Fruit fly (Drosophila melanogaster) whole organism, embryonic: Measurements from ENCODE around the gene unk.
A peak's percentile ranks its signal among the peaks of the same experiment; 100 is the strongest.

ENCODE experiments used
- Atf3 ChIP-seq: fragments of 200-800 bp; sonication (Bioruptor generic); optimal IDR thresholded peaks from 3 replicates; lab custom pipeline; 2016; ENCODE audit warnings: missing biosample characterization, missing genetic modification characterization
- CG11560 ChIP-seq: fragments of 200-800 bp; sonication (Bioruptor generic); IDR thresholded peaks from 3 replicates; pipeline ENCODE4 v1.3.6; 2022; ENCODE audit warnings: missing biosample characterization, missing genetic modification characterization
- CG12104 ChIP-seq: fragments of 200-800 bp; sonication (Bioruptor generic); optimal IDR thresholded peaks from 3 replicates; lab custom pipeline; 2016; ENCODE audit warnings: missing biosample characterization, missing genetic modification characterization
- CG12155 ChIP-seq: fragments of 200-800 bp; sonication (Bioruptor generic); optimal IDR thresholded peaks from 3 replicates; lab custom pipeline; 2016; ENCODE audit warnings: missing biosample characterization, missing genetic modification characterization
- CG12219 ChIP-seq: fragments of 200-800 bp; sonication (Bioruptor generic); optimal IDR thresholded peaks from 3 replicates; lab custom pipeline; 2018; ENCODE audit warnings: missing biosample characterization, mild to moderate bottlenecking, missing genetic modification characterization
- CG12659 ChIP-seq: fragments of 200-800 bp; sonication (Bioruptor generic); optimal IDR thresholded peaks from 3 replicates; lab custom pipeline; 2017; ENCODE audit warnings: mild to moderate bottlenecking, missing biosample characterization, missing genetic modification reagents, missing genetic modification characterization
- CG13123 ChIP-seq: fragments of 200-800 bp; sonication (Bioruptor generic); optimal IDR thresholded peaks from 2 replicates; lab custom pipeline; 2016; ENCODE audit warnings: missing biosample characterization, missing genetic modification characterization
- CG14710 ChIP-seq: fragments of 200-800 bp; sonication (Bioruptor generic); optimal IDR thresholded peaks from 3 replicates; lab custom pipeline; 2019; ENCODE audit warnings: missing biosample characterization, mild to moderate bottlenecking, missing genetic modification characterization, moderate library complexity
- CG1832 ChIP-seq: fragments of 200-800 bp; sonication (Bioruptor generic); optimal IDR thresholded peaks from 2 replicates; lab custom pipeline; 2017; ENCODE audit warnings: missing biosample characterization, mild to moderate bottlenecking, missing genetic modification characterization, inconsistent platforms
- CG2889 ChIP-seq: fragments of 200-800 bp; sonication (Bioruptor generic); IDR thresholded peaks from 3 replicates; pipeline ENCODE4 v1.3.6; 2022; ENCODE audit warnings: missing biosample characterization, missing genetic modification characterization
- CG3065 ChIP-seq: fragments of 200-800 bp; sonication (Bioruptor generic); optimal IDR thresholded peaks from 2 replicates; lab custom pipeline; 2016; ENCODE audit warnings: missing biosample characterization, missing genetic modification characterization
- CG3407 ChIP-seq: fragments of 200-800 bp; sonication (Bioruptor generic); optimal IDR thresholded peaks from 2 replicates; lab custom pipeline; 2018; ENCODE audit warnings: missing biosample characterization, mild to moderate bottlenecking, missing genetic modification characterization
- CG4707 ChIP-seq: fragments of 200-800 bp; sonication (Bioruptor generic); optimal IDR thresholded peaks from 2 replicates; lab custom pipeline; 2018; ENCODE audit warnings: missing biosample characterization, mild to moderate bottlenecking, missing genetic modification characterization, moderate library complexity
- CG4730 ChIP-seq: fragments of 200-800 bp; sonication (Bioruptor generic); IDR thresholded peaks from 2 replicates; pipeline ENCODE4 v1.3.6; 2022; ENCODE audit warnings: missing biosample characterization, missing genetic modification characterization
- CG7556 ChIP-seq: fragments of 200-800 bp; sonication (Bioruptor generic); optimal IDR thresholded peaks from 2 replicates; lab custom pipeline; 2017; ENCODE audit warnings: missing biosample characterization, mild to moderate bottlenecking, missing genetic modification characterization
- CG8388 ChIP-seq: fragments of 200-800 bp; sonication (Bioruptor generic); optimal IDR thresholded peaks from 2 replicates; lab custom pipeline; 2019; ENCODE audit warnings: missing biosample characterization, mild to moderate bottlenecking, missing genetic modification characterization, moderate library complexity
- CG8478 ChIP-seq: fragments of >200 bp; optimal IDR thresholded peaks from 2 replicates; lab custom pipeline; 2018
- CG9437 ChIP-seq: fragments of 200-800 bp; sonication (Bioruptor generic); optimal IDR thresholded peaks from 2 replicates; lab custom pipeline; 2018; ENCODE audit warnings: missing biosample characterization, mild to moderate bottlenecking, missing genetic modification characterization
- CHES-1-like ChIP-seq: fragments of 200-800 bp; sonication (Bioruptor generic); optimal IDR thresholded peaks from 2 replicates; lab custom pipeline; 2016; ENCODE audit warnings: missing biosample characterization, missing genetic modification characterization
- CoRest ChIP-seq: fragments of 200-800 bp; sonication (Bioruptor generic); optimal IDR thresholded peaks from 3 replicates; lab custom pipeline; 2018; ENCODE audit warnings: missing biosample characterization, mild to moderate bottlenecking, missing genetic modification characterization, moderate library complexity
- D ChIP-seq, 2 experiments: fragments of 200-800 bp in 1 of 2; fragments of >200 bp in 1 of 2; sonication (Bioruptor generic) in 1 of 2; optimal IDR thresholded peaks; 2 replicates in 1 of 2; 3 replicates in 1 of 2; lab custom pipeline; 2017; ENCODE audit warnings: mild to moderate bottlenecking in 1 of 2, missing biosample characterization in 1 of 2, missing genetic modification characterization in 1 of 2, missing genetic modification reagents in 1 of 2
- Doc3 ChIP-seq: fragments of 200-800 bp; sonication (Bioruptor generic); IDR thresholded peaks from 3 replicates; pipeline ENCODE4 v1.3.6; 2022; ENCODE audit warnings: missing biosample characterization, missing genetic modification characterization; ENCODE audit not compliant: partially characterized antibody
- Dref ChIP-seq: fragments of 200-800 bp; sonication (Bioruptor generic); IDR thresholded peaks from 2 replicates; pipeline ENCODE4 v1.3.6; 2022; ENCODE audit warnings: missing biosample characterization, missing genetic modification characterization
- Eip74EF ChIP-seq, 2 experiments: fragments of 200-800 bp in 1 of 2; fragments of >200 bp in 1 of 2; sonication (Bioruptor generic) in 1 of 2; optimal IDR thresholded peaks; 2 replicates each; lab custom pipeline; 2017 to 2019; ENCODE audit warnings: missing biosample characterization in 2 of 2, missing genetic modification characterization in 2 of 2, mild to moderate bottlenecking in 1 of 2, moderate library complexity in 1 of 2
- Elba2 ChIP-seq: fragments of 200-800 bp; sonication (Bioruptor generic); optimal IDR thresholded peaks from 3 replicates; lab custom pipeline; 2016; ENCODE audit warnings: missing biosample characterization, missing genetic modification characterization
- Gug ChIP-seq: fragments of 200-800 bp; sonication (Bioruptor generic); IDR thresholded peaks from 4 replicates; pipeline ENCODE4 v1.3.6; 2022; ENCODE audit warnings: missing biosample characterization, missing genetic modification characterization
- HHEX ChIP-seq: fragments of 200-800 bp; sonication (Bioruptor generic); optimal IDR thresholded peaks from 3 replicates; lab custom pipeline; 2017; ENCODE audit warnings: missing biosample characterization, mild to moderate bottlenecking, missing genetic modification characterization, missing genetic modification reagents
- MBD-R2 ChIP-seq: fragments of 200-800 bp; sonication (Bioruptor generic); IDR thresholded peaks from 2 replicates; pipeline ENCODE4 v1.3.6; 2022; ENCODE audit warnings: missing biosample characterization, missing genetic modification characterization
- MESR4 ChIP-seq: fragments of 200-800 bp; sonication (Bioruptor generic); optimal IDR thresholded peaks from 2 replicates; lab custom pipeline; 2018; ENCODE audit warnings: missing biosample characterization, mild to moderate bottlenecking, missing genetic modification characterization, moderate library complexity
- Max ChIP-seq: fragments of 200-800 bp; sonication (Bioruptor generic); optimal IDR thresholded peaks from 2 replicates; lab custom pipeline; 2016; ENCODE audit warnings: missing biosample characterization, mild to moderate bottlenecking, missing genetic modification characterization
- NFAT ChIP-seq: fragments of 200-800 bp; sonication (Bioruptor generic); IDR thresholded peaks from 2 replicates; pipeline ENCODE4 v1.3.6; 2022; ENCODE audit warnings: missing biosample characterization, missing genetic modification characterization
- Stat92E ChIP-seq, 3 experiments: fragments of >200 bp in 2 of 3; fragments of 200-800 bp in 1 of 3; sonication (Bioruptor generic) in 1 of 3; optimal IDR thresholded peaks; 2 replicates each; lab custom pipeline; 2017 to 2019; ENCODE audit warnings: missing biosample characterization in 3 of 3, missing genetic modification characterization in 3 of 3, mild to moderate bottlenecking in 1 of 3, moderate library complexity in 1 of 3
- Trl ChIP-seq, 3 experiments: fragments of >200 bp in 2 of 3; fragments of 200-800 bp in 1 of 3; sonication (Bioruptor generic) in 1 of 3; optimal IDR thresholded peaks; 2 replicates in 1 of 3; 3 replicates in 2 of 3; lab custom pipeline; 2016 to 2017; ENCODE audit warnings: missing biosample characterization in 1 of 3, missing genetic modification characterization in 1 of 3
- Vsx1 ChIP-seq: fragments of 200-800 bp; sonication (Bioruptor generic); optimal IDR thresholded peaks from 2 replicates; lab custom pipeline; 2017; ENCODE audit warnings: missing biosample characterization, mild to moderate bottlenecking, missing genetic modification characterization, missing genetic modification reagents
- ac ChIP-seq: fragments of 200-800 bp; sonication (Bioruptor generic); optimal IDR thresholded peaks from 3 replicates; lab custom pipeline; 2017; ENCODE audit warnings: missing biosample characterization, mild to moderate bottlenecking, missing genetic modification characterization
- chn ChIP-seq: fragments of 200-800 bp; sonication (Bioruptor generic); optimal IDR thresholded peaks from 2 replicates; lab custom pipeline; 2016; ENCODE audit warnings: missing biosample characterization, missing genetic modification characterization
- dan ChIP-seq: fragments of 200-800 bp; sonication (Bioruptor generic); IDR thresholded peaks from 2 replicates; pipeline ENCODE4 v1.3.6; 2022; ENCODE audit warnings: missing biosample characterization, missing genetic modification characterization
- dati ChIP-seq: fragments of 200-800 bp; sonication (Bioruptor generic); IDR thresholded peaks from 2 replicates; pipeline ENCODE4 v1.3.6; 2022; ENCODE audit warnings: missing biosample characterization, missing genetic modification characterization
- ems ChIP-seq: fragments of 200-800 bp; sonication (Bioruptor generic); optimal IDR thresholded peaks from 3 replicates; lab custom pipeline; 2016; ENCODE audit warnings: missing biosample characterization, missing genetic modification characterization
- eve ChIP-seq, 2 experiments: fragments of >200 bp; optimal IDR thresholded peaks; 2 replicates each; lab custom pipeline; 2017; ENCODE audit warnings: missing biosample characterization in 2 of 2, missing genetic modification characterization in 2 of 2
- gt ChIP-seq: fragments of 200-800 bp; sonication (Bioruptor generic); IDR thresholded peaks from 2 replicates; pipeline ENCODE4 v1.3.6; 2022; ENCODE audit warnings: missing biosample characterization, missing genetic modification characterization
- kay ChIP-seq: fragments of 200-800 bp; sonication (Bioruptor generic); optimal IDR thresholded peaks from 2 replicates; lab custom pipeline; 2016; ENCODE audit warnings: missing biosample characterization, missing genetic modification characterization
- ken ChIP-seq: fragments of 200-800 bp; sonication (Bioruptor generic); IDR thresholded peaks from 3 replicates; pipeline ENCODE4 v1.3.6; 2022; ENCODE audit warnings: missing biosample characterization, missing genetic modification characterization
- luna ChIP-seq: fragments of 200-800 bp; sonication (Bioruptor generic); optimal IDR thresholded peaks from 2 replicates; lab custom pipeline; 2016; ENCODE audit warnings: missing biosample characterization, missing genetic modification characterization
- p53 ChIP-seq: fragments of 200-800 bp; sonication (Bioruptor generic); optimal IDR thresholded peaks from 2 replicates; lab custom pipeline; 2016; ENCODE audit warnings: missing biosample characterization, missing genetic modification characterization
- run ChIP-seq: fragments of 200-800 bp; sonication (Bioruptor generic); optimal IDR thresholded peaks from 3 replicates; lab custom pipeline; 2018; ENCODE audit warnings: missing biosample characterization, mild to moderate bottlenecking, missing genetic modification characterization
- sc ChIP-seq, 3 experiments: fragments of >200 bp in 2 of 3; fragments of 200-800 bp in 1 of 3; sonication (Bioruptor generic) in 1 of 3; optimal IDR thresholded peaks; 2 replicates in 2 of 3; 3 replicates in 1 of 3; lab custom pipeline; 2017; ENCODE audit warnings: mild to moderate bottlenecking in 1 of 3, missing biosample characterization in 1 of 3, missing genetic modification characterization in 1 of 3, missing genetic modification reagents in 1 of 3
- yki ChIP-seq: fragments of >200 bp; optimal IDR thresholded peaks from 3 replicates; lab custom pipeline; 2018

The unk gene

DNA sequence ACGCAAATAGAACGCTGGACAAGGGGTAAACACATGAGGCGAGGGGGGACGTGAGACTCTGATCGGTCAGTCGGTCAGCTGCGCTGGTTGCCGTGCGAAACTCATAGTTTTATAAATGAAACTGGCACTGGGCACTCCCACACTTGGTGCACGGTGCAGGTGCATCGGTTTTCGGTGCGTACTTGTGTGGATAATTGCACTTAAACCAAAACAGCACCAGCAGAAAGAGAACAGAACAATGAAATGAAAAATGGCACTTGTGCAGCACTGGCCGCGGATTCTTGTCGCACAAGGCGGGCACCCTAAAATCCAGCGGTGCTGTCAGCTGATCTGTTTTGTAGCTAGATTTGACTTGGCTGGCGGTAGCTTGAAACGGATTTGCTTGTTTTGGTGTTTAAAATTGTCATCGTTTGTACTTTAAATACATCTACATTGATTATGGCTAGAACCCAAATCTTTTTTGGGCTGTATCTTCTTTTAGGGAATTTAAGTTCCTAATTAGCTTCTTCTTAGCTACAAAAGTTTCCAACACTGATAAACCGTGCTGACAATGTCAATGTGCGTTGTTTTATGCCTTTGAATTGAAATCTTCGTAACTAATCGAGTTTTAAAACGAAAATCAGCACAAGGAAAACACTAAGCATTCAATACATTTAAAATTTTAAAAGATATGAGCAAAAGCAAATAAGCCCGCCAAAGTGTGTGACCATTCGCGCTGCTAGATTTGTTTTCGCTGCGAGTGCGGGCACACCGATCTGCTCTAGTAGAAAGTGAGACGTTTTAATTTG is 39.8 kb downstream of the unk start, which contains the start of the genes Rassf and CenB1A (continued):
- TF ChIP-seq CG8478 (lab: Kevin White, UChicago) (no peak), CG3407 (GFP tag; lab: Kevin White, UChicago) (no peak), CG7556 (GFP tag; lab: Kevin White, UChicago) (no peak), ken (GFP tag; lab: Robert Waterston, UW) (peak; percentile 53; the same call in 1 of the 3 replicates), Stat92E (GFP tag; optimal IDR thresholded peaks at IDR 0.05; lab: Kevin White, UChicago) (no peak), MBD-R2 (peak; percentile 86), D (optimal IDR thresholded peaks at IDR 0.05; lab: Kevin White, UChicago) (no peak), D (GFP tag; optimal IDR thresholded peaks at IDR 0.05; lab: Kevin White, UChicago) (peak; percentile 24), gt (GFP tag; lab: Robert Waterston, UW) (no peak), p53 (no peak), dati (no peak), Trl (optimal IDR thresholded peaks at IDR 0.05; lab: Kevin White, UChicago) (peak in 1 of 2 experiments; percentile 12), Trl (GFP tag; optimal IDR thresholded peaks at IDR 0.05; lab: Kevin White, UChicago) (peak; percentile 50), CG11560 (tag; lab: Robert Waterston, UW) (no peak), CHES-1-like (GFP tag; lab: Kevin White, UChicago) (peak; percentile 56), HHEX (GFP tag; lab: Kevin White, UChicago) (no peak), CG1832 (no peak), chn (peak; percentile 50), CG14710 (peak; percentile 60), Elba2 (no peak), CG4707 (GFP tag; lab: Kevin White, UChicago) (no peak), CG9437 (peak; percentile 22), eve (GFP tag; optimal IDR thresholded peaks at IDR 0.05; lab: Kevin White, UChicago) (no peak), NFAT (GFP tag; lab: Robert Waterston, UW) (peak; percentile 17; the same call in 1 of the 2 replicates), CG4730 (GFP tag; lab: Robert Waterston, UW) (peak; percentile 52; the same call in 1 of the 2 replicates), CG12659 (GFP tag; lab: Kevin White, UChicago) (peak; percentile 51), yki (lab: Kevin White, UChicago) (no peak), CG3065 (GFP tag; lab: Kevin White, UChicago) (no peak), Dref (GFP tag; lab: Robert Waterston, UW) (0 out of 2 replicates have a peak, but pooled peaks have one; percentile 31), CG8388 (GFP tag; lab: Kevin White, UChicago) (peak; percentile 9), luna (GFP tag; lab: Kevin White, UChicago) (no peak), MESR4 (peak; percentile 72), Eip74EF (GFP tag; optimal IDR thresholded peaks at IDR 0.05; lab: Kevin White, UChicago) (no peak), Max (GFP tag; lab: Kevin White, UChicago) (peak; percentile 34), Vsx1 (GFP tag; lab: Kevin White, UChicago) (no peak), CG12219 (GFP tag; lab: Kevin White, UChicago) (no peak), run (tag; lab: Kevin White, UChicago) (no peak), kay (GFP tag; lab: Kevin White, UChicago) (peak; percentile 19), Atf3 (peak; percentile 48), Doc3 (no peak), CoRest (tag; lab: Kevin White, UChicago) (peak; percentile 61), dan (GFP tag; lab: Robert Waterston, UW) (no peak), Gug (GFP tag; lab: Robert Waterston, UW) (0 out of 4 replicates have a peak, but pooled peaks have one; percentile 9), CG13123 (GFP tag; lab: Kevin White, UChicago) (no peak), CG2889 (GFP tag; lab: Robert Waterston, UW) (peak; percentile 9; the same call in 1 of the 3 replicates), ems (no peak), CG12155 (GFP tag; lab: Kevin White, UChicago) (peak; percentile 23), ac (no peak), CG12104 (GFP tag; lab: Kevin White, UChicago) (peak; percentile 38), sc (optimal IDR thresholded peaks at IDR 0.05; lab: Kevin White, UChicago) (no peak), sc (GFP tag; optimal IDR thresholded peaks at IDR 0.05; lab: Kevin White, UChicago) (no peak)
